Worm (Caenorhabditis elegans): ENCODE data around the gene T25B9.6.

ce11 chrIV:10718865-10719264 lies 39.1 kb upstream of the T25B9.6 start:
- TF ChIP-seq ztf-23 (GFP tag; IDR thresholded peaks at IDR 0.05) (no peak), flt-1 (GFP tag; IDR thresholded peaks at IDR 0.05) (no peak), ref-1 (GFP tag; conservative IDR thresholded peaks at IDR 0.05) (no peak)
